Worm (Caenorhabditis elegans): ENCODE results near the gene F54A3.2.

DNA sequence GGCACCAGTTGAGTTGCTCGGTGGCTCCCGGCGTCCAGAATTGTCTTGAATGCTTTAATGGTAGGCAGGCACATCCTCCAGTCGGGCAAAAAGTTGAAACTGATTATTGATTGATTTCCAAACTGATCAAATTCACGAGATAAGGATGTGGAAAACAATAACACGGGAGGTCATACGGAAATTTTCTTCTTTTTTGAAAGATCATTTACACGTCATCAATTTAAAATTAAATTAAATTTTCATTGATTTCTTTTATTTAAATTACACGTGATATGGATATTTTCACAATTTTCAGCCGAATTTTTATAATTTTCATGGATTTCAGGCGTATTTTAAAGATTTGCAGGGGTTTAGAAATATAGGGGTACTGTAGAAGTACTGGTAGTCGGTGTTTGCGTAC, 20.0 kb upstream of the F54A3.2 start, which contains the start of gene cbs-2:
- no peak for TF ChIP-seq him-1 (tag; optimal IDR thresholded peaks at IDR 0.05)
- no peak for TF ChIP-seq dao-5 (tag; optimal IDR thresholded peaks at IDR 0.05)
- TF ChIP-seq W03F9.2 (tag; optimal IDR thresholded peaks at IDR 0.05), result no peak

Data from whole organism, L4/young adult.